Worm (Caenorhabditis elegans) whole organism, L2 larva: Measurements from ENCODE around the gene pri-1.
A peak's percentile ranks its signal among the peaks of the same experiment; 100 is the strongest.

Source experiments
- ceh-82 ChIP-seq: fragments of 150-350 bp; optimal IDR thresholded peaks from 2 replicates; lab custom pipeline; 2014; ENCODE audit warnings: missing biosample characterization, missing genetic modification characterization
- elt-1 ChIP-seq: fragments of 150-350 bp; optimal IDR thresholded peaks from 2 replicates; lab custom pipeline; 2014; ENCODE audit warnings: missing biosample characterization, missing genetic modification characterization
- lsy-2 ChIP-seq, 2 experiments: fragments of 150-350 bp in 1 of 2; sonication (generic microtip) in 1 of 2; optimal IDR thresholded peaks; 2 replicates each; lab custom pipeline; 2014 to 2017; ENCODE audit warnings: missing biosample characterization in 2 of 2, missing genetic modification characterization in 2 of 2
- ztf-1 ChIP-seq: fragments of 200-800 bp; sonication (Bioruptor generic); conservative IDR thresholded peaks from 2 replicates; pipeline ENCODE4 v1.3.6; 2022; ENCODE audit warnings: missing genetic modification characterization, missing compliant biosample characterization

DNA sequence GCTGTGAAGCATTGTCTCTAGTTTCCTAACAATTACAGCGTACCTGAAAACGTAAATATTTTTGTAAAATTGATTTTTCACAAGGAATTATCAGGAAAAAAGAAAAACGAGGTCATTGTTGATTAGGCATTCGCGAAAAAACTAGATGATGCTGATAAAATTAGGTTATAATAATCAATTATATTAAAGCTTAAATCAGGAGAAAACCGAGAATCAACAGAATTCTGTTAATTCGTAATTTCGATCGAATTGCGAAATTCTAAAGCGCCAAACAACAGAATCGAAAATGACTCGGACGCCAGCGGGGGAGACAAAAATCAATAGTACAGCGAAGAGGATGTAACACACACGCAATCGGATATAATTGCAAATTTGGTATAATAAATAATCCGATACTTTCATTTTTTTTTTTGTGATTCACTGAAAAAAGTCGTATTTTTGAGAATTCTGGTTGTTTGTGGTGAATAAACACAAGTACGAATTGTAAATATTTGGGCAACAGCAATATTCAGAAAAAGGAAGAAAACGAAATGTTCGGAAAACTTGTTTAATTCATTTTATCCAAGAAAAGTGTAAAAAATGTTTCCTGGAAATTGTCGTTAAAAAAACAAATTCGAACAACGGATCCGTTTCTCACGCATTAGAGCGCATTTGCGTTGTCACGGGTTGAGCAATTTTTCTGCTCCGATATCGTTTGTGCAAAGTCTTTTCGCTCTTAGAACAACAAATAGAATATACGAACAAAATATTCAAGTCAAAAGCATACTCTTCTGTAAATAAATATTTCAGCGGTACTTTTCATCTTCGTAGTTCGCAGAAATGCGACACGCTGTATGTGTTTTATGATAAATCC is 33.8 kb downstream of the pri-1 start, which contains the start of gene ced-7:
- TF ChIP-seq lsy-2 (tag; optimal IDR thresholded peaks at IDR 0.05; lab: Kevin White, UChicago), result peak in 1 of 2 experiments; percentile 54
- TF ChIP-seq ztf-1 (GFP tag; lab: Robert Waterston, UW), result no peak
- no peak for TF ChIP-seq ceh-82 (tag; lab: Kevin White, UChicago)
- no peak for TF ChIP-seq elt-1 (tag; lab: Kevin White, UChicago)
